Fruit fly (Drosophila melanogaster) whole organism, embryonic: ENCODE results near the gene Nagk.

Experiments
- Asciz ChIP-seq: fragments of 200-800 bp; sonication (Bioruptor generic); optimal IDR thresholded peaks from 2 replicates; lab custom pipeline; 2017; ENCODE audit warnings: missing biosample characterization, mild to moderate bottlenecking, missing genetic modification characterization, missing genetic modification reagents
- Atf-2 ChIP-seq: fragments of 200-800 bp; sonication (Bioruptor generic); optimal IDR thresholded peaks from 2 replicates; lab custom pipeline; 2016; ENCODE audit warnings: missing biosample characterization, missing genetic modification characterization
- Awh ChIP-seq: fragments of 200-800 bp; sonication (Bioruptor generic); IDR thresholded peaks from 2 replicates; pipeline ENCODE4, ENCODE4 v1.3.6; 2022; ENCODE audit warnings: missing biosample characterization, missing genetic modification characterization
- C15 ChIP-seq: fragments of 200-800 bp; sonication (Bioruptor generic); IDR thresholded peaks from 3 replicates; pipeline ENCODE4 v1.3.6; 2022; ENCODE audit warnings: missing biosample characterization, missing genetic modification characterization
- CG1024 ChIP-seq: fragments of 200-800 bp; sonication (Bioruptor generic); IDR thresholded peaks from 2 replicates; pipeline ENCODE4 v1.3.6; 2022; ENCODE audit warnings: missing biosample characterization, missing genetic modification characterization
- CG10543 ChIP-seq: fragments of 200-800 bp; sonication (Bioruptor generic); optimal IDR thresholded peaks from 3 replicates; lab custom pipeline; 2017; ENCODE audit warnings: missing biosample characterization, mild to moderate bottlenecking, missing genetic modification characterization, moderate library complexity
- CG11504 ChIP-seq: fragments of 200-800 bp; sonication (Bioruptor generic); optimal IDR thresholded peaks from 3 replicates; lab custom pipeline; 2019; ENCODE audit warnings: missing biosample characterization, mild to moderate bottlenecking, missing genetic modification characterization, moderate library complexity
- CG11560 ChIP-seq: fragments of 200-800 bp; sonication (Bioruptor generic); IDR thresholded peaks from 3 replicates; pipeline ENCODE4 v1.3.6; 2022; ENCODE audit warnings: missing biosample characterization, missing genetic modification characterization
- CG12299 ChIP-seq: fragments of 200-800 bp; sonication (Bioruptor generic); optimal IDR thresholded peaks from 2 replicates; lab custom pipeline; 2018; ENCODE audit warnings: missing biosample characterization, mild to moderate bottlenecking, missing genetic modification characterization
- CG12744 ChIP-seq: fragments of 200-800 bp; sonication (Bioruptor generic); optimal IDR thresholded peaks from 2 replicates; lab custom pipeline; 2016; ENCODE audit warnings: missing biosample characterization, missing genetic modification characterization
- CG12769 ChIP-seq: fragments of 200-800 bp; sonication (Bioruptor generic); optimal IDR thresholded peaks from 2 replicates; lab custom pipeline; 2019; ENCODE audit warnings: missing biosample characterization, mild to moderate bottlenecking, missing genetic modification characterization, moderate library complexity
- CG13123 ChIP-seq: fragments of 200-800 bp; sonication (Bioruptor generic); optimal IDR thresholded peaks from 2 replicates; lab custom pipeline; 2016; ENCODE audit warnings: missing biosample characterization, missing genetic modification characterization
- CG16779 ChIP-seq: fragments of 200-800 bp; sonication (Bioruptor generic); IDR thresholded peaks from 2 replicates; pipeline ENCODE4 v1.3.6; 2022; ENCODE audit warnings: missing biosample characterization, missing genetic modification characterization
- CG16813 ChIP-seq: fragments of 200-800 bp; sonication (Bioruptor generic); IDR thresholded peaks from 3 replicates; pipeline ENCODE4 v1.3.6; 2022; ENCODE audit warnings: missing biosample characterization, missing genetic modification characterization; ENCODE audit not compliant: partially characterized antibody
- CG17328 ChIP-seq: fragments of 200-800 bp; sonication (Bioruptor generic); IDR thresholded peaks from 2 replicates; pipeline ENCODE4 v1.3.6; 2022; ENCODE audit warnings: missing biosample characterization, missing genetic modification characterization
- CG17829 ChIP-seq: fragments of 200-800 bp; optimal IDR thresholded peaks from 2 replicates; lab custom pipeline; 2019; ENCODE audit warnings: missing biosample characterization, mild to moderate bottlenecking, missing genetic modification characterization, moderate library complexity
- CG31441 ChIP-seq: fragments of 200-800 bp; sonication (Bioruptor generic); IDR thresholded peaks from 2 replicates; pipeline ENCODE4 v1.3.6; 2022; ENCODE audit warnings: missing biosample characterization, missing genetic modification characterization
- CG32532 ChIP-seq: fragments of 200-800 bp; sonication (Bioruptor generic); IDR thresholded peaks from 2 replicates; pipeline ENCODE4 v1.3.6; 2022; ENCODE audit warnings: missing biosample characterization, missing genetic modification characterization
- CG4424 ChIP-seq: fragments of 200-800 bp; sonication (Bioruptor generic); optimal IDR thresholded peaks from 3 replicates; lab custom pipeline; 2016; ENCODE audit warnings: missing biosample characterization, missing genetic modification characterization
- CG7928 ChIP-seq: fragments of 200-800 bp; sonication (Bioruptor generic); optimal IDR thresholded peaks from 2 replicates; lab custom pipeline; 2017; ENCODE audit warnings: missing biosample characterization, mild to moderate bottlenecking, missing genetic modification characterization
- CG8478 ChIP-seq: fragments of >200 bp; optimal IDR thresholded peaks from 2 replicates; lab custom pipeline; 2018
- CTCF ChIP-seq: fragments of 200-800 bp; sonication (Bioruptor generic); optimal IDR thresholded peaks from 2 replicates; lab custom pipeline; 2017; ENCODE audit warnings: missing biosample characterization, mild to moderate bottlenecking, missing genetic modification characterization, moderate library complexity
- Dbx ChIP-seq: fragments of 200-800 bp; sonication (Bioruptor generic); IDR thresholded peaks from 3 replicates; pipeline ENCODE4 v1.3.6; 2022; ENCODE audit warnings: missing biosample characterization, missing genetic modification characterization
- Dll ChIP-seq: fragments of 200-800 bp; sonication (Bioruptor generic); IDR thresholded peaks from 4 replicates; pipeline ENCODE4 v1.3.6; 2022; ENCODE audit warnings: missing biosample characterization, missing genetic modification characterization; ENCODE audit not compliant: partially characterized antibody
- Eip74EF ChIP-seq, 2 experiments: fragments of 200-800 bp in 1 of 2; fragments of >200 bp in 1 of 2; sonication (Bioruptor generic) in 1 of 2; optimal IDR thresholded peaks; 2 replicates each; lab custom pipeline; 2017 to 2019; ENCODE audit warnings: missing biosample characterization in 2 of 2, missing genetic modification characterization in 2 of 2, mild to moderate bottlenecking in 1 of 2, moderate library complexity in 1 of 2
- Ets97D ChIP-seq: fragments of 200-800 bp; sonication (Bioruptor generic); optimal IDR thresholded peaks from 3 replicates; lab custom pipeline; 2016; ENCODE audit warnings: missing biosample characterization, missing genetic modification characterization
- GATAe ChIP-seq: fragments of 200-800 bp; sonication (Bioruptor generic); conservative IDR thresholded peaks from 2 replicates; pipeline ENCODE4 v1.3.6; 2022; ENCODE audit warnings: missing biosample characterization, missing genetic modification characterization
- Gsc ChIP-seq: fragments of 200-800 bp; sonication (Bioruptor generic); IDR thresholded peaks from 2 replicates; pipeline ENCODE4 v1.3.6; 2022; ENCODE audit warnings: missing biosample characterization, missing genetic modification characterization
- HmgD ChIP-seq: fragments of 200-800 bp; sonication (Bioruptor generic); optimal IDR thresholded peaks from 3 replicates; lab custom pipeline; 2016; ENCODE audit warnings: missing biosample characterization, missing genetic modification characterization
- MESR4 ChIP-seq: fragments of 200-800 bp; sonication (Bioruptor generic); optimal IDR thresholded peaks from 2 replicates; lab custom pipeline; 2018; ENCODE audit warnings: missing biosample characterization, mild to moderate bottlenecking, missing genetic modification characterization, moderate library complexity
- Neu2 ChIP-seq: fragments of 200-800 bp; sonication (Bioruptor generic); optimal IDR thresholded peaks from 3 replicates; lab custom pipeline; 2016; ENCODE audit warnings: missing biosample characterization, missing genetic modification characterization, borderline replicate concordance
- Nf-YC ChIP-seq: fragments of 200-800 bp; optimal IDR thresholded peaks from 3 replicates; lab custom pipeline; 2019; ENCODE audit warnings: missing biosample characterization, mild to moderate bottlenecking, missing genetic modification characterization, moderate library complexity
- Pdp1 ChIP-seq, 2 experiments: fragments of 200-800 bp; sonication (Bioruptor generic); optimal IDR thresholded peaks; 3 replicates each; lab custom pipeline; 2016; ENCODE audit warnings: missing biosample characterization in 2 of 2, missing genetic modification characterization in 2 of 2, mild to moderate bottlenecking in 1 of 2, moderate library complexity in 1 of 2
- Scr ChIP-seq: fragments of 200-800 bp; sonication (Bioruptor generic); IDR thresholded peaks from 2 replicates; pipeline ENCODE4 v1.3.6; 2022; ENCODE audit warnings: missing biosample characterization, missing genetic modification characterization; ENCODE audit not compliant: partially characterized antibody
- Side ChIP-seq: fragments of 200-800 bp; sonication (Bioruptor generic); optimal IDR thresholded peaks from 2 replicates; lab custom pipeline; 2016; ENCODE audit warnings: missing biosample characterization, missing genetic modification characterization
- Sin3A ChIP-seq: fragments of >200 bp; optimal IDR thresholded peaks from 2 replicates; lab custom pipeline; 2018
- Sry-β ChIP-seq: fragments of 200-800 bp; sonication (Bioruptor generic); optimal IDR thresholded peaks from 2 replicates; lab custom pipeline; 2018; ENCODE audit warnings: missing biosample characterization, mild to moderate bottlenecking, missing genetic modification characterization, moderate library complexity
- Stat92E ChIP-seq, 3 experiments: fragments of >200 bp in 2 of 3; fragments of 200-800 bp in 1 of 3; sonication (Bioruptor generic) in 1 of 3; optimal IDR thresholded peaks; 2 replicates each; lab custom pipeline; 2017 to 2019; ENCODE audit warnings: missing biosample characterization in 3 of 3, missing genetic modification characterization in 3 of 3, mild to moderate bottlenecking in 1 of 3, moderate library complexity in 1 of 3
- YL-1 ChIP-seq: fragments of 200-800 bp; sonication (Bioruptor generic); optimal IDR thresholded peaks from 3 replicates; lab custom pipeline; 2017; ENCODE audit warnings: missing biosample characterization, mild to moderate bottlenecking, missing genetic modification characterization
- chif ChIP-seq, 2 experiments: fragments of 200-800 bp; sonication (Bioruptor generic); optimal IDR thresholded peaks; 3 replicates each; lab custom pipeline; 2016; ENCODE audit warnings: missing biosample characterization in 2 of 2, missing genetic modification characterization in 2 of 2
- dm ChIP-seq: fragments of 200-800 bp; sonication (Bioruptor generic); optimal IDR thresholded peaks from 3 replicates; lab custom pipeline; 2016; ENCODE audit warnings: missing biosample characterization, missing genetic modification characterization
- emc ChIP-seq: fragments of 200-800 bp; sonication (Bioruptor generic); optimal IDR thresholded peaks from 2 replicates; lab custom pipeline; 2016; ENCODE audit warnings: missing biosample characterization, missing genetic modification characterization
- fd64A ChIP-seq: fragments of 200-800 bp; sonication (Bioruptor generic); optimal IDR thresholded peaks from 3 replicates; lab custom pipeline; 2018; ENCODE audit warnings: missing biosample characterization, mild to moderate bottlenecking, missing genetic modification characterization
- grau ChIP-seq: fragments of 200-800 bp; optimal IDR thresholded peaks from 3 replicates; lab custom pipeline; 2019; ENCODE audit warnings: missing biosample characterization, mild to moderate bottlenecking, missing genetic modification characterization, moderate library complexity
- h ChIP-seq: fragments of >200 bp; optimal IDR thresholded peaks from 2 replicates; lab custom pipeline; 2017
- maf-S ChIP-seq: fragments of 200-800 bp; sonication (Bioruptor generic); optimal IDR thresholded peaks from 2 replicates; lab custom pipeline; 2016; ENCODE audit warnings: missing biosample characterization, missing genetic modification characterization
- pho ChIP-seq: fragments of 200-800 bp; sonication (Bioruptor generic); optimal IDR thresholded peaks from 2 replicates; lab custom pipeline; 2016; ENCODE audit warnings: missing biosample characterization, missing genetic modification characterization
- ranshi ChIP-seq: fragments of 200-800 bp; sonication (Bioruptor generic); IDR thresholded peaks from 2 replicates; pipeline ENCODE4 v1.3.6; 2022; ENCODE audit warnings: missing biosample characterization, missing genetic modification characterization
- salm ChIP-seq: fragments of 200-800 bp; sonication (Bioruptor generic); optimal IDR thresholded peaks from 2 replicates; lab custom pipeline; 2018; ENCODE audit warnings: missing biosample characterization, mild to moderate bottlenecking, missing genetic modification characterization
- tio ChIP-seq: fragments of 200-800 bp; sonication (Bioruptor generic); optimal IDR thresholded peaks from 2 replicates; lab custom pipeline; 2017; ENCODE audit warnings: missing biosample characterization, missing genetic modification characterization, inconsistent platforms
- vfl ChIP-seq: fragments of 200-800 bp; sonication (Bioruptor generic); optimal IDR thresholded peaks from 2 replicates; lab custom pipeline; 2016; ENCODE audit warnings: missing biosample characterization, missing genetic modification characterization
- vnd ChIP-seq: fragments of 200-800 bp; sonication (Bioruptor generic); IDR thresholded peaks from 3 replicates; pipeline ENCODE4 v1.3.6; 2022; ENCODE audit warnings: missing biosample characterization, missing genetic modification characterization; ENCODE audit not compliant: partially characterized antibody
- yki ChIP-seq: fragments of >200 bp; optimal IDR thresholded peaks from 3 replicates; lab custom pipeline; 2018

Gene Nagk

dm6 chr3R:15347822-15348221 is 4.8 kb upstream of the Nagk start, which contains the start of the genes CG42726 and CG42727 (continued):
- TF ChIP-seq vfl (GFP tag; lab: Kevin White, UChicago) (peak; percentile 16), h (lab: Kevin White, UChicago) (no peak), MESR4 (peak; percentile 75), Pdp1 (GFP tag; optimal IDR thresholded peaks at IDR 0.05; lab: Kevin White, UChicago) (peak in 1 of 2 experiments; percentile 31), grau (peak; percentile 39), CG1024 (no peak), C15 (GFP tag; lab: Robert Waterston, UW) (no peak), tio (GFP tag; lab: Kevin White, UChicago) (no peak), Ets97D (no peak), CG8478 (no peak), HmgD (GFP tag; lab: Kevin White, UChicago) (no peak), Gsc (no peak), Dll (no peak), vnd (no peak), Atf-2 (GFP tag; lab: Kevin White, UChicago) (no peak), CG11504 (tag; lab: Kevin White, UChicago) (no peak), CG16813 (GFP tag; lab: Robert Waterston, UW) (no peak), CG4424 (peak; percentile 26), CG7928 (no peak), YL-1 (GFP tag; lab: Kevin White, UChicago) (peak; percentile 21), CG17328 (GFP tag; lab: Robert Waterston, UW) (no peak), CG11560 (no peak), maf-S (GFP tag; lab: Kevin White, UChicago) (no peak), Awh (peak; percentile 10; the same call in 1 of the 2 replicates), fd64A (GFP tag; lab: Kevin White, UChicago) (no peak), emc (GFP tag; lab: Kevin White, UChicago) (no peak), Eip74EF (GFP tag; optimal IDR thresholded peaks at IDR 0.05; lab: Kevin White, UChicago) (no peak), CG10543 (GFP tag; lab: Kevin White, UChicago) (no peak), Nf-YC (tag; lab: Kevin White, UChicago) (no peak), yki (no peak), CG32532 (peak; percentile 16; the same call in 1 of the 2 replicates), salm (tag; lab: Kevin White, UChicago) (no peak), Scr (GFP tag; lab: Robert Waterston, UW) (no peak), CG12769 (tag; lab: Kevin White, UChicago) (no peak), Stat92E (GFP tag; optimal IDR thresholded peaks at IDR 0.05; lab: Kevin White, UChicago) (no peak), CTCF (GFP tag; lab: Kevin White, UChicago) (no peak), chif (GFP tag; optimal IDR thresholded peaks at IDR 0.05; lab: Kevin White, UChicago) (no peak), CG12299 (tag; lab: Kevin White, UChicago) (no peak), CG31441 (GFP tag; lab: Robert Waterston, UW) (no peak; the same call in 1 of the 2 replicates), CG16779 (GFP tag; lab: Robert Waterston, UW) (no peak), dm (GFP tag; lab: Kevin White, UChicago) (no peak), ranshi (peak; percentile 41; the same call in 1 of the 2 replicates), Sry-β (GFP tag; lab: Kevin White, UChicago) (no peak), Neu2 (no peak), Sin3A (lab: Kevin White, UChicago) (no peak), Asciz (GFP tag; lab: Kevin White, UChicago) (no peak), Side (no peak), CG13123 (no peak), GATAe (GFP tag; lab: Robert Waterston, UW) (no peak), Dbx (no peak), pho (GFP tag; lab: Kevin White, UChicago) (no peak), CG12744 (GFP tag; lab: Kevin White, UChicago) (no peak), CG17829 (tag; lab: Kevin White, UChicago) (peak; percentile 42)
